Fruit fly (Drosophila melanogaster) whole organism, prepupa: ENCODE data around the gene CG17109.

Experiments used
- CG1621 ChIP-seq: fragments of 200-800 bp; sonication (Bioruptor generic); optimal IDR thresholded peaks from 3 replicates; lab custom pipeline; 2018; ENCODE audit warnings: missing biosample characterization, mild to moderate bottlenecking, missing genetic modification characterization
- CG16779 ChIP-seq: fragments of 200-800 bp; sonication (Bioruptor generic); optimal IDR thresholded peaks from 3 replicates; lab custom pipeline; 2017; ENCODE audit warnings: missing biosample characterization, mild to moderate bottlenecking, missing genetic modification characterization
- CG31627 ChIP-seq: fragments of 200-800 bp; sonication (Bioruptor generic); optimal IDR thresholded peaks from 3 replicates; lab custom pipeline; 2016; ENCODE audit warnings: missing biosample characterization, missing genetic modification characterization
- CG32006 ChIP-seq: fragments of 200-800 bp; sonication (Bioruptor generic); optimal IDR thresholded peaks from 3 replicates; lab custom pipeline; 2017; ENCODE audit warnings: missing biosample characterization, mild to moderate bottlenecking, missing genetic modification characterization
- CG34406 ChIP-seq: fragments of 200-800 bp; sonication (Bioruptor generic); optimal IDR thresholded peaks from 3 replicates; lab custom pipeline; 2016; ENCODE audit warnings: missing biosample characterization, missing genetic modification characterization
- CG3919 ChIP-seq: fragments of 200-800 bp; sonication (Bioruptor generic); optimal IDR thresholded peaks from 3 replicates; lab custom pipeline; 2016; ENCODE audit warnings: missing biosample characterization, missing genetic modification characterization
- CG4318 ChIP-seq: fragments of 200-800 bp; sonication (Bioruptor generic); optimal IDR thresholded peaks from 3 replicates; lab custom pipeline; 2017; ENCODE audit warnings: missing biosample characterization, mild to moderate bottlenecking, missing genetic modification characterization
- CG6163 ChIP-seq: fragments of 200-800 bp; sonication (Bioruptor generic); IDR thresholded peaks from 3 replicates; pipeline ENCODE4 v1.3.6; 2022; ENCODE audit warnings: missing biosample characterization, missing genetic modification characterization
- CG6276 ChIP-seq: fragments of 200-800 bp; sonication (Bioruptor generic); optimal IDR thresholded peaks from 2 replicates; lab custom pipeline; 2017; ENCODE audit warnings: missing biosample characterization, mild to moderate bottlenecking, missing genetic modification characterization
- CG6792 ChIP-seq: fragments of 200-800 bp; sonication (Bioruptor generic); optimal IDR thresholded peaks from 3 replicates; lab custom pipeline; 2016; ENCODE audit warnings: missing biosample characterization, missing genetic modification characterization
- CG8119 ChIP-seq: fragments of 200-800 bp; sonication (Bioruptor generic); IDR thresholded peaks from 3 replicates; pipeline ENCODE4 v1.3.6; 2022; ENCODE audit warnings: missing biosample characterization, missing genetic modification characterization
- Eip78C ChIP-seq: fragments of 200-800 bp; sonication (Bioruptor generic); peaks from one replicate; lab custom pipeline; 2016; ENCODE audit warnings: missing biosample characterization, missing genetic modification characterization
- Eip93F ChIP-seq: fragments of 200-800 bp; sonication (Bioruptor generic); optimal IDR thresholded peaks from 2 replicates; lab custom pipeline; 2016; ENCODE audit warnings: missing biosample characterization, mild to moderate bottlenecking, missing genetic modification characterization
- Ets21C ChIP-seq: fragments of 200-800 bp; sonication (Bioruptor generic); optimal IDR thresholded peaks from 3 replicates; lab custom pipeline; 2016; ENCODE audit warnings: missing biosample characterization, missing genetic modification characterization
- Ets96B ChIP-seq: fragments of 200-800 bp; optimal IDR thresholded peaks from 2 replicates; lab custom pipeline; 2019; ENCODE audit warnings: missing biosample characterization, mild to moderate bottlenecking, missing genetic modification characterization, moderate library complexity
- Hr38 ChIP-seq: sonication (Bioruptor generic); optimal IDR thresholded peaks from 2 replicates; lab custom pipeline; 2016; ENCODE audit warnings: missing biosample characterization, missing genetic modification characterization
- Met ChIP-seq: fragments of 200-800 bp; sonication (Bioruptor generic); optimal IDR thresholded peaks from 3 replicates; lab custom pipeline; 2016; ENCODE audit warnings: missing biosample characterization, missing genetic modification characterization
- Sox14 ChIP-seq: fragments of 200-800 bp; sonication (Bioruptor generic); optimal IDR thresholded peaks from 3 replicates; lab custom pipeline; 2016; ENCODE audit warnings: missing biosample characterization, missing genetic modification characterization
- Sox15 ChIP-seq: fragments of 200-800 bp; sonication (Bioruptor generic); optimal IDR thresholded peaks from 3 replicates; lab custom pipeline; 2016; ENCODE audit warnings: missing biosample characterization, missing genetic modification characterization
- achi ChIP-seq: fragments of 200-800 bp; sonication (Bioruptor generic); optimal IDR thresholded peaks from 3 replicates; lab custom pipeline; 2016; ENCODE audit warnings: missing biosample characterization, missing genetic modification characterization
- acj6 ChIP-seq: fragments of 200-800 bp; sonication (Bioruptor generic); optimal IDR thresholded peaks from 3 replicates; lab custom pipeline; 2016; ENCODE audit warnings: missing biosample characterization, missing genetic modification characterization
- cyc ChIP-seq: fragments of 200-800 bp; sonication (Bioruptor generic); optimal IDR thresholded peaks from 3 replicates; lab custom pipeline; 2016; ENCODE audit warnings: missing biosample characterization, missing genetic modification characterization
- dac ChIP-seq: fragments of 200-800 bp; sonication (Bioruptor generic); optimal IDR thresholded peaks from 2 replicates; lab custom pipeline; 2017; ENCODE audit warnings: missing biosample characterization, mild to moderate bottlenecking, missing genetic modification characterization
- dsx ChIP-seq: fragments of 200-800 bp; optimal IDR thresholded peaks from 3 replicates; lab custom pipeline; 2019; ENCODE audit warnings: missing biosample characterization, mild to moderate bottlenecking, missing genetic modification characterization, moderate library complexity; ENCODE audit not compliant: poor library complexity, severe bottlenecking
- eg ChIP-seq: fragments of 200-800 bp; sonication (Bioruptor generic); IDR thresholded peaks from 3 replicates; pipeline ENCODE4 v1.3.6; 2022; ENCODE audit warnings: missing biosample characterization, missing genetic modification characterization
- esn ChIP-seq: fragments of 200-800 bp; sonication (Bioruptor generic); optimal IDR thresholded peaks from 2 replicates; lab custom pipeline; 2016; ENCODE audit warnings: missing biosample characterization, mild to moderate bottlenecking, missing genetic modification characterization, moderate library complexity
- fkh ChIP-seq: fragments of 200-800 bp; sonication (Bioruptor generic); optimal IDR thresholded peaks from 3 replicates; lab custom pipeline; 2017; ENCODE audit warnings: missing biosample characterization, mild to moderate bottlenecking, missing genetic modification characterization, moderate library complexity
- lz ChIP-seq: fragments of 200-800 bp; sonication (Bioruptor generic); optimal IDR thresholded peaks from 3 replicates; lab custom pipeline; 2016; ENCODE audit warnings: missing biosample characterization, missing genetic modification characterization
- salr ChIP-seq, 2 experiments: fragments of 200-800 bp; sonication (Bioruptor generic); optimal IDR thresholded peaks; 3 replicates each; lab custom pipeline; 2016 to 2018; ENCODE audit warnings: missing biosample characterization in 2 of 2, missing genetic modification characterization in 2 of 2, mild to moderate bottlenecking in 1 of 2
- spab ChIP-seq: fragments of 200-800 bp; sonication (Bioruptor generic); optimal IDR thresholded peaks from 2 replicates; lab custom pipeline; 2017; ENCODE audit warnings: missing biosample characterization, mild to moderate bottlenecking, missing genetic modification characterization, missing genetic modification reagents
- ss ChIP-seq, 2 experiments: fragments of 200-800 bp; sonication (Bioruptor generic); optimal IDR thresholded peaks; 2 replicates in 1 of 2; 3 replicates in 1 of 2; lab custom pipeline; 2017 to 2018; ENCODE audit warnings: mild to moderate bottlenecking in 2 of 2, missing biosample characterization in 2 of 2, missing genetic modification characterization in 2 of 2, moderate library complexity in 1 of 2
- svp ChIP-seq: fragments of 200-800 bp; sonication (Bioruptor generic); peaks from one replicate; lab custom pipeline; 2016; ENCODE audit warnings: missing biosample characterization, missing genetic modification characterization
- topi ChIP-seq: fragments of 200-800 bp; sonication (Bioruptor generic); optimal IDR thresholded peaks from 3 replicates; lab custom pipeline; 2016; ENCODE audit warnings: missing biosample characterization, missing genetic modification characterization
- vri ChIP-seq: fragments of 200-800 bp; sonication (Bioruptor generic); optimal IDR thresholded peaks from 3 replicates; lab custom pipeline; 2016; ENCODE audit warnings: missing biosample characterization, mild to moderate bottlenecking, missing genetic modification characterization

Gene CG17109

DNA sequence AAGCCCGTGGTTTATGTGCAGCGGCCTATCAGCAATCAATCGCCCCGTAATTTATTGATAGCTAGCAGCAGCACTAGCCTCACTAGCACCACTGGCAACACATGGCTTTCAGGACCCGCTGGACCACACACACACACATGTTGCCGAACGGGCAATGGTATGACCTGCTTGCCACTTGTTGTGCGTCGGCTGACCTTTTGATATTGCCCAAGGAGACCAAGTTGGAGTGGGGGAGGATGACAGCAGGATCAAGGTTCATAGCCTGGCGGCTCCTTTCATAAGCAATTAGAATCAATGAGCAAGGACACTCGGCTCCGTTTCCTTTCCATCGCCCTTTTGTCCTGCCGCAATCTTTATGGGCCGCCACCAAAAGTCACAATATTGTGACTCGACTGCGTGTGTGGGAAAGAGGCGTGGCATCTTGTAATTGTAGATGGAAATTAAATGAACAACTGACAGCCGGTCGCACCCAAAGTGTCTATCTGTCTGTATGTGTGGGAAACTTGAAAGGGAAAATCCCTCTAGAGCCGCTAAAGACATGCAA, 35.9 kb downstream of the CG17109 start:
- no peak for TF ChIP-seq CG6276 (GFP tag; lab: Kevin White, UChicago)
- TF ChIP-seq Sox15 (GFP tag; lab: Kevin White, UChicago) = no peak
- TF ChIP-seq acj6 = no peak
- no peak for TF ChIP-seq esn (GFP tag; lab: Kevin White, UChicago)
- no peak for TF ChIP-seq CG34406
- TF ChIP-seq CG3919 (GFP tag; lab: Kevin White, UChicago) = no peak
- no peak for TF ChIP-seq spab (GFP tag; lab: Kevin White, UChicago)
- TF ChIP-seq Sox14 (GFP tag; lab: Kevin White, UChicago) = no peak
- no peak for TF ChIP-seq Hr38 (GFP tag; lab: Kevin White, UChicago)
- TF ChIP-seq dsx (GFP tag; lab: Kevin White, UChicago) = no peak

DNA sequence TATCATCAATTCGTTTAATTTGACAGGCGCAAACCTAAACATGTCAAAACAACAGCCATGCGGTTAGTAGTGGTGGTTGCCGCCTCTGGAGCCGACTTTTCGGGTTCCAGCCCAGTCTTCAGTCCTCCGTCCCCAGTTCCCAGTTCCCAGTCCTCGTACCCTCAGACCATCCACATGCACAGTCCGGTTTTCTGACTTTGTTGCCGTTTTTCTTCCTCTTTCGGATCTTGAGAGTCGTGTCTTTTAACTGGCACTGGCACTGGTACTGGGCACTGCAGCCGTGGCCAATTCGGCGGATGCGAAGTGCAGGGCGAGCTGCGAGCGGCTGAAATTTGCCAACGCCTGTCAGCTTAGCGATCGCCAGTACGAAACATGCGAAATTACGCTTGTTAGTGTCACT, 36.8 kb downstream of the CG17109 start:
- TF ChIP-seq acj6 = no peak
- TF ChIP-seq dsx (GFP tag; lab: Kevin White, UChicago) = peak; percentile 96
- TF ChIP-seq Sox15 (GFP tag; lab: Kevin White, UChicago) = no peak
- no peak for TF ChIP-seq CG8119 (GFP tag; lab: Robert Waterston, UW)
- TF ChIP-seq dac = no peak

DNA sequence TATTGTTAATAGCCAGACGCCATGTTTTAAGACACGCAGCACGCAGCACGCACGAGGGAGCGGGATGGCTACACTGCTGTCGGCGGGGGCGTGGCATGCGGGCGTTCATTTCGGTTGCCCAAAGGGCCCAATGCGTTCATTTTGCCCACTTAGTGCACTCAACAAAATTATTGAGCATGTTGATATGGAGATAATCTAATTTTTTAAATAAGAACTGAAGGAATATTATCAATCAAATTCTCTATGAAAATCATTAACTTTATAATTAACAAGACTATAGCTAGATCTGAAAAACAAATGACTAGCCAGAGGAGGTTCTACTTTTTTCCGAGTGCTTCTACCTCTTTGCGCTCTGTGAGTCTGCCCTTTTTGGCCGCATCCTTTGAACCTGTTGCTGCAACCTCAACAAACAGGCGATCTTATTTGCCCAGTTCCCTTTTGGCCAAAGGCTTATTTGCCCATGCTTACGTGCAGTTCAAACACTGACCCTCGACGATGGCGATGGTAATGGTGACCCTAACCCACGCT, 37.9 kb downstream of the CG17109 start:
- no peak for TF ChIP-seq topi (GFP tag; lab: Kevin White, UChicago)
- peak; percentile 44 for TF ChIP-seq Eip78C (GFP tag; lab: Kevin White, UChicago)
- no peak for TF ChIP-seq CG34406
- peak; percentile 32 for TF ChIP-seq Met
- no peak for TF ChIP-seq vri
- TF ChIP-seq CG16779 (tag; lab: Kevin White, UChicago) = no peak
- no peak for TF ChIP-seq lz (GFP tag; lab: Kevin White, UChicago)
- TF ChIP-seq fkh = peak; percentile 12
- peak; percentile 68 for TF ChIP-seq svp (GFP tag; lab: Kevin White, UChicago)
- TF ChIP-seq ss (GFP tag; optimal IDR thresholded peaks at IDR 0.05; lab: Kevin White, UChicago) = peak in 1 of 2 experiments; percentile 11

DNA sequence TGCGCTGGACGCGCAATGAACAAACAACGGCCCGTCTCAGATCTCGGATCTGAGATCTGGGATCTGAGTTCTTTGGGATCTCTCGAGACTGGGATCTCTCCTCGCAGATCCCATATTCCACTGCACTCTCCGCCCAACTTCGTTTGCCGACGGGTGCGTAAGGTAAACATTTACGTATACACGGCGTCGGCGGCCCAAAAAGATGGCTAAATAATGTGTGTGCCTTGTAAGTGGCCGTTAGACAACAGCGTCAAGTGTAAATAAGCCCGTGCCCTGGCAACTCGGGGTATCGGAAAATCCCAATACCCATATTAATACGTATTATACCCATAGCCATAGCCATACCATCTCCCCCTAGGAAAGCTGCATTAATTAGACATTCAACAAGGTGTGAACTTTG, 39.2 kb downstream of the CG17109 start:
- TF ChIP-seq fkh = peak; percentile 79
- TF ChIP-seq Eip93F (GFP tag; lab: Kevin White, UChicago) = no peak
- TF ChIP-seq esn (GFP tag; lab: Kevin White, UChicago) = no peak

DNA sequence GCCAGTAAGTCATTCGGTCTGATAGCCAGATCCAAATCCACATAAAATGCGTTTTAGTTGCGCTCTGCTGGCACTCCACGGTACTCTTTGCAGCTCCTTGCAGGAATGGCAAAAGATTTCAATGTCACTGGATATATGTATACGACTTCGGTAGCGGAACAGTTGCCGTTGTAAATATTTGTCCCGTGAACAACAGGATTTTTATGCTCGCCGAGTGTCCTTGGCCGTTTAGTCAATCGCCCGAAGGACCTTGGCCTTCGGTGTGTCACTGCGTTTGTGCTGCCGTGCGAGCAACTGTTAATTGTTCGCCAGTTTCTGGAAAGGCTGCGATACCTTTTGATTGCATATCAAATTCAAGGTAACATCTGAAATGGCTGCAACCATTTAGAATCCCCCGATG, 42.9 kb downstream of the CG17109 start:
- TF ChIP-seq CG32006 (GFP tag; lab: Kevin White, UChicago) = no peak
- no peak for TF ChIP-seq CG6792 (GFP tag; lab: Kevin White, UChicago)
- TF ChIP-seq eg (GFP tag; lab: Robert Waterston, UW) = no peak
- no peak for TF ChIP-seq CG4318 (GFP tag; lab: Kevin White, UChicago)
- no peak for TF ChIP-seq Ets96B (tag; lab: Kevin White, UChicago)
- no peak for TF ChIP-seq CG31627 (GFP tag; lab: Kevin White, UChicago)
- no peak for TF ChIP-seq Eip93F (GFP tag; lab: Kevin White, UChicago)
- TF ChIP-seq achi (GFP tag; lab: Kevin White, UChicago) = no peak
- TF ChIP-seq CG34406 = no peak
- no peak for TF ChIP-seq CG1621
- no peak for TF ChIP-seq Sox14 (GFP tag; lab: Kevin White, UChicago)
- TF ChIP-seq salr (GFP tag; optimal IDR thresholded peaks at IDR 0.05; lab: Kevin White, UChicago) = no peak
- no peak for TF ChIP-seq Ets21C (GFP tag; lab: Kevin White, UChicago)
- no peak for TF ChIP-seq cyc (GFP tag; lab: Kevin White, UChicago)
- TF ChIP-seq CG6163 (GFP tag; lab: Robert Waterston, UW) = no peak
